Fruit fly (Drosophila melanogaster): ENCODE data around the gene CG42249.

- TF ChIP-seq CG34367 (tag; optimal IDR thresholded peaks at IDR 0.05), result no peak
- TF ChIP-seq fd96Ca (GFP tag; IDR thresholded peaks at IDR 0.05), result 0 out of 3 replicates have a peak, but pooled peaks have one; percentile 31
- no peak for TF ChIP-seq rn (GFP tag; IDR thresholded peaks at IDR 0.05)
- no peak for TF ChIP-seq CG8301 (tag; optimal IDR thresholded peaks at IDR 0.05)
- no peak for TF ChIP-seq Snoo (tag; optimal IDR thresholded peaks at IDR 0.05)
- peak; percentile 52; the same call in 1 of the 3 replicates for TF ChIP-seq CG4496 (GFP tag; IDR thresholded peaks at IDR 0.05)
- no peak for TF ChIP-seq CG12605 (GFP tag; IDR thresholded peaks at IDR 0.05)
- peak; percentile 47; the same call in 1 of the 2 replicates for TF ChIP-seq CG32121 (GFP tag; IDR thresholded peaks at IDR 0.05)
- no peak for TF ChIP-seq CG8159 (tag; optimal IDR thresholded peaks at IDR 0.05)
- no peak for TF ChIP-seq Pif1A (GFP tag; optimal IDR thresholded peaks at IDR 0.05)
Measured at dm6 chrX:11108845-11109450, 12.9 kb downstream of the CG42249 start.

Measured in whole organism, pupa.